Worm (Caenorhabditis elegans) whole organism, young adult: ENCODE data around the gene srr-3.
"Not testable (repeated sequence)": the region's sequence is repeated elsewhere in the genome, so short reads cannot be mapped to it uniquely, and the experiment has no call there.

Source experiments
- B0336.3 ChIP-seq: fragments of 200-800 bp; sonication (Bioruptor generic); IDR thresholded peaks from 2 replicates; pipeline ENCODE4 v1.3.6; 2022; ENCODE audit warnings: missing genetic modification characterization, missing compliant biosample characterization
- D2030.7 ChIP-seq: fragments of 200-800 bp; sonication (Bioruptor generic); IDR thresholded peaks from 2 replicates; pipeline ENCODE4 v1.3.6; 2022; ENCODE audit warnings: missing genetic modification reagents, missing genetic modification characterization, missing compliant biosample characterization
- F37B4.10 ChIP-seq: fragments of 200-800 bp; sonication (Bioruptor generic); IDR thresholded peaks from 2 replicates; pipeline ENCODE4 v1.3.6; 2022; ENCODE audit warnings: missing genetic modification characterization, missing compliant biosample characterization
- F39B2.1 ChIP-seq: fragments of 200-800 bp; sonication (Bioruptor generic); IDR thresholded peaks from 2 replicates; pipeline ENCODE4 v1.3.6; 2022; ENCODE audit warnings: missing genetic modification reagents, missing genetic modification characterization, missing compliant biosample characterization
- F49E8.2 ChIP-seq: sonication (generic microtip); optimal IDR thresholded peaks from 3 replicates; lab custom pipeline; 2017; ENCODE audit warnings: missing genetic modification characterization, mild to moderate bottlenecking, missing compliant biosample characterization, antibody characterized with exemption, moderate library complexity; ENCODE audit not compliant: insufficient read depth
- F57A8.1 ChIP-seq: fragments of 200-800 bp; sonication (Bioruptor generic); optimal IDR thresholded peaks from 2 replicates; lab custom pipeline; 2018; ENCODE audit warnings: mild to moderate bottlenecking, missing genetic modification characterization, moderate library complexity, missing compliant biosample characterization
- Y56A3A.18 ChIP-seq: fragments of 200-800 bp; sonication (Bioruptor generic); IDR thresholded peaks from 2 replicates; pipeline ENCODE4 v1.3.6; 2022; ENCODE audit warnings: missing genetic modification reagents, missing genetic modification characterization, missing compliant biosample characterization
- akir-1 ChIP-seq: fragments of 200-800 bp; sonication (Bioruptor generic); optimal IDR thresholded peaks from 2 replicates; lab custom pipeline; 2018; ENCODE audit warnings: mild to moderate bottlenecking, missing genetic modification characterization, moderate library complexity, missing compliant biosample characterization
- aptf-3 ChIP-seq: fragments of 200-800 bp; sonication (Bioruptor generic); IDR thresholded peaks from 2 replicates; pipeline ENCODE4 v1.3.6; 2022; ENCODE audit warnings: missing genetic modification characterization, missing compliant biosample characterization
- attf-3 ChIP-seq: fragments of 200-800 bp; sonication (Bioruptor generic); conservative IDR thresholded peaks from 2 replicates; pipeline ENCODE4 v1.3.6; 2022; ENCODE audit warnings: missing genetic modification reagents, missing genetic modification characterization, missing compliant biosample characterization
- attf-5 ChIP-seq: fragments of 200-800 bp; sonication (Bioruptor generic); optimal IDR thresholded peaks from 2 replicates; lab custom pipeline; 2018; ENCODE audit warnings: mild to moderate bottlenecking, missing genetic modification characterization, missing compliant biosample characterization
- cebp-1 ChIP-seq, 2 experiments: fragments of 200-800 bp in 1 of 2; sonication (Bioruptor generic) in 1 of 2; sonication (generic microtip) in 1 of 2; IDR thresholded peaks in 1 of 2; optimal IDR thresholded peaks in 1 of 2; 2 replicates each; pipeline versions ENCODE4 v1.3.6 to Lab custom; 2017 to 2022; ENCODE audit warnings: missing compliant biosample characterization in 2 of 2, missing genetic modification characterization in 2 of 2, mild to moderate bottlenecking in 1 of 2, missing genetic modification reagents in 1 of 2, moderate library complexity in 1 of 2
- ceh-27 ChIP-seq: fragments of 200-800 bp; sonication (Bioruptor generic); optimal IDR thresholded peaks from 2 replicates; lab custom pipeline; 2018; ENCODE audit warnings: mild to moderate bottlenecking, missing genetic modification characterization, moderate library complexity, missing compliant biosample characterization
- ceh-40 ChIP-seq: fragments of 200-800 bp; sonication (Bioruptor generic); IDR thresholded peaks from 2 replicates; pipeline ENCODE4 v1.3.6; 2022; ENCODE audit warnings: missing genetic modification characterization, missing compliant biosample characterization
- dpff-1 ChIP-seq: sonication (generic microtip); optimal IDR thresholded peaks from 2 replicates; lab custom pipeline; 2017; ENCODE audit warnings: mild to moderate bottlenecking, missing genetic modification characterization, missing compliant biosample characterization
- hlh-12 ChIP-seq: sonication (generic microtip); optimal IDR thresholded peaks from 2 replicates; lab custom pipeline; 2016; ENCODE audit warnings: missing genetic modification characterization, missing compliant biosample characterization
- hlh-26 ChIP-seq: fragments of 200-800 bp; sonication (Bioruptor generic); conservative IDR thresholded peaks from 2 replicates; pipeline ENCODE4 v1.3.6; 2022; ENCODE audit warnings: missing genetic modification reagents, missing genetic modification characterization, missing compliant biosample characterization
- hmg-1.2 ChIP-seq: fragments of 200-800 bp; sonication (Bioruptor generic); IDR thresholded peaks from 2 replicates; pipeline ENCODE4 v1.3.6; 2022; ENCODE audit warnings: missing genetic modification reagents, missing genetic modification characterization, missing compliant biosample characterization
- let-526 ChIP-seq: fragments of 200-800 bp; sonication (Bioruptor generic); IDR thresholded peaks from 2 replicates; pipeline ENCODE4 v1.3.6; 2022; ENCODE audit warnings: missing genetic modification reagents, missing genetic modification characterization, missing compliant biosample characterization
- lin-40 ChIP-seq: sonication (generic microtip); optimal IDR thresholded peaks from 2 replicates; lab custom pipeline; 2016; ENCODE audit warnings: missing genetic modification characterization, mild to moderate bottlenecking, missing compliant biosample characterization, missing genotype, missing genetic modification reagents
- lin-54 ChIP-seq: fragments of 200-800 bp; sonication (Bioruptor generic); optimal IDR thresholded peaks from 2 replicates; lab custom pipeline; 2018; ENCODE audit warnings: mild to moderate bottlenecking, missing genetic modification characterization, missing compliant biosample characterization
- lir-1 ChIP-seq: fragments of 200-800 bp; sonication (Bioruptor generic); conservative IDR thresholded peaks from 2 replicates; pipeline ENCODE4 v1.3.6; 2022; ENCODE audit warnings: missing genetic modification reagents, missing genetic modification characterization, missing compliant biosample characterization
- lsl-1 ChIP-seq: fragments of 200-800 bp; sonication (Bioruptor generic); optimal IDR thresholded peaks from 2 replicates; lab custom pipeline; 2018; ENCODE audit warnings: mild to moderate bottlenecking, missing genetic modification characterization, moderate library complexity, missing compliant biosample characterization
- madf-3 ChIP-seq: fragments of 200-800 bp; sonication (Bioruptor generic); IDR thresholded peaks from 2 replicates; pipeline ENCODE4 v1.3.6; 2022; ENCODE audit warnings: missing genetic modification reagents, missing genetic modification characterization, missing compliant biosample characterization
- mel-28 ChIP-seq: sonication (generic microtip); optimal IDR thresholded peaks from 2 replicates; lab custom pipeline; 2016; ENCODE audit warnings: borderline replicate concordance, mild to moderate bottlenecking, missing genetic modification characterization, missing compliant biosample characterization
- sea-2 ChIP-seq: fragments of 200-800 bp; sonication (Bioruptor generic); IDR thresholded peaks from 2 replicates; pipeline ENCODE4 v1.3.6; 2022; ENCODE audit warnings: missing genetic modification characterization, missing compliant biosample characterization
- sptf-2 ChIP-seq: fragments of 200-800 bp; sonication (Bioruptor generic); optimal IDR thresholded peaks from 2 replicates; lab custom pipeline; 2018; ENCODE audit warnings: mild to moderate bottlenecking, missing genetic modification characterization, missing compliant biosample characterization
- ztf-18 ChIP-seq: sonication (generic microtip); optimal IDR thresholded peaks from 2 replicates; lab custom pipeline; 2016; ENCODE audit warnings: missing genotype, mild to moderate bottlenecking, missing genetic modification characterization, missing compliant biosample characterization
- ztf-26 ChIP-seq: sonication (generic microtip); optimal IDR thresholded peaks from 2 replicates; lab custom pipeline; 2017; ENCODE audit warnings: missing genetic modification characterization, missing compliant biosample characterization
- ztf-6 ChIP-seq: fragments of 200-800 bp; sonication (Bioruptor generic); IDR thresholded peaks from 2 replicates; pipeline ENCODE4 v1.3.6; 2022; ENCODE audit warnings: missing genetic modification reagents, missing genetic modification characterization, missing compliant biosample characterization

The srr-3 gene

DNA sequence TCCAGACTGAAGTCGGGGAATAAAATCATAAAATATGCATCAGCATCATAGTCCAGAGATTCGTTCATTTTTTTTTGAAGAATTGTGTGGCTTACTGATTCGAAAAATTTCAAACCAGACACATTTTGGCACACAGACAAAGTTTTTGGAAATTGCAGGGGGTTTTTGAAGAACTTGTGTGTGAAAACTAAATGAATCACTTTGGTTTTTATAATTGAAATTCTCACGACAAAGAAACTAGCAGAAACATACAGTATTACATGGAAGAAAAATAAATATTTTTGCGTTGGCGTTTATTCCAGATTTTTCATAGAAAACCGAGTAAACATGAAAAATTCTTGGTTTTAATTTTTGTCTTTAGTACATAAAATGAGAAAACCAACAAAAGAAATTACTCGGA, 13.7 kb upstream of the srr-3 start, which contains the start of gene srw-34 (continued):
- no peak for TF ChIP-seq ztf-18
- no peak for TF ChIP-seq ztf-6 (GFP tag; lab: Robert Waterston, UW)

DNA sequence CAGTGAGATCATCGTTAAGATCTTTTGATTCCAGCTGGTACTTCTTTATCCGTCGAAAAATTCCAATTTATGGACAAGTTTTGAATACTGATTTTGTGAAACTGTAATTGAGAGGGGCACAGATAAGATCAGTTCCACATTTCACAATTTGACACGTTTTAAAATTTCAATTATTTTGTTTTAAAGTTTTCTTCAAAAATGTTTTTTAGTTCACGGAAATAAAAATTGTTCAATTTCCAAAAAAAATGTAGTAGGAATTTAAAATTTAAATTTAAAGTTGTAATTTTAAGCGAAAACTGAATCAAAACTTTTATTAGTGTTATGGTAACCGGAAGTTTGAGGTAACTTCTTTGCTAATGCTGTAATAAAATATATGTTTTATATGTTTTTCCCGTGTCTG, 9.1 kb upstream of the srr-3 start, which contains the start of gene F36D3.4:
Gene F36D3.4 (minus strand): TSS at position 101 of the 400 bp plus-strand sequence.
- TF ChIP-seq ceh-27 (GFP tag; lab: Kevin White, UChicago) (no peak), hmg-1.2 (GFP tag; lab: Robert Waterston, UW) (no peak), dpff-1 (tag; lab: Kevin White, UChicago) (no peak), lir-1 (no peak), lin-54 (GFP tag; lab: Kevin White, UChicago) (no peak), let-526 (GFP tag; lab: Robert Waterston, UW) (no peak), akir-1 (GFP tag; lab: Kevin White, UChicago) (no peak)

DNA sequence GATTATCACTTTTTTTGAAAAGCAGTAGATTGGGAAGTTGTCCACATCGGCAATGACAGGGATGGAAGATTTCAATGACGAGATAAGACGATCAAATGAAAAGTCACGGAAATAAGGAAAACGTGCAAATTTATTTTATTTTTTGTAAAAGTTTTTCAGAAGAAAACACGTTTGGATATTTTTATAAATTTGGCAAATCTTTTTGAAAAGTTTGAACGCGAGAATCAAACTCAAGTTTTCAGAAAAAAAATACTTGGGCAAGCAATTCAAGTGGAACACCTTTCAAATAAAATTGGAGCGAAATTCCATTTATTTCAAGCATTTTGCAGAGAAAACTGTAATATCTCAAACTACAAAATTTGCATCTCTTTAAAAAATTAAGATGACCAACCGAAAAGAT, 6.6 kb upstream of the srr-3 start, which contains the start of gene F36D3.5:
Gene F36D3.5 (minus strand): TSS at position 101 of the 400 bp plus-strand sequence.
- not testable (repeated sequence) for TF ChIP-seq ztf-26 (tag; lab: Kevin White, UChicago); sptf-2 (GFP tag; lab: Kevin White, UChicago); D2030.7 (GFP tag; lab: Robert Waterston, UW)
- TF ChIP-seq, all 124 proteins: peak for 0; not testable (repeated sequence) for 124

DNA sequence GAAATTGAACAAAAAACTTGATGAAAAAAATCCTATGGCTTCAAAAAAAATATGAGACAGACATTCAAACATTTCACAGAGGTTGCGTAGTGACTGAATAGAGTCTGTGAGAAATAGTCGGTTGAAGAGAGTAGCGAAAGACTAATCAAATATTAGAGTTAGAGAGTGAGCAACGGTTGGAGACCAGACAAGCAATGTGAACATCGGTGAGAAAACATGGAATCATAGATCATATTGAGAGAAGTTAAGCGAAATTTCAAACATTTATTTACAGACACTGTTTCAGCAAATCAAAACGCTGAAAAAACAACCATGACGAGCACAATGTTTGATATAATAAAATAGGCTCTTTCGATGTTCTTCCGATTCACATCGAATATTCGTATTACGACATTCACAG, 1.9 kb downstream of the srr-3 start:
- no peak for TF ChIP-seq ceh-40 (GFP tag; lab: Robert Waterston, UW)
- TF ChIP-seq mel-28 (tag; lab: Kevin White, UChicago), result no peak
- TF ChIP-seq B0336.3 (GFP tag; lab: Robert Waterston, UW), result no peak
- TF ChIP-seq let-526 (GFP tag; lab: Robert Waterston, UW), result no peak
- no peak for TF ChIP-seq lsl-1 (GFP tag; lab: Kevin White, UChicago)
- TF ChIP-seq attf-3 (GFP tag; lab: Robert Waterston, UW), result no peak
- no peak for TF ChIP-seq D2030.7 (GFP tag; lab: Robert Waterston, UW)
- TF ChIP-seq madf-3 (GFP tag; lab: Robert Waterston, UW), result no peak
- no peak for TF ChIP-seq hlh-26
- TF ChIP-seq F49E8.2, result no peak
- TF ChIP-seq Y56A3A.18 (GFP tag; lab: Robert Waterston, UW), result no peak
- TF ChIP-seq dpff-1 (tag; lab: Kevin White, UChicago), result no peak
- no peak for TF ChIP-seq attf-5 (GFP tag; lab: Kevin White, UChicago)

DNA sequence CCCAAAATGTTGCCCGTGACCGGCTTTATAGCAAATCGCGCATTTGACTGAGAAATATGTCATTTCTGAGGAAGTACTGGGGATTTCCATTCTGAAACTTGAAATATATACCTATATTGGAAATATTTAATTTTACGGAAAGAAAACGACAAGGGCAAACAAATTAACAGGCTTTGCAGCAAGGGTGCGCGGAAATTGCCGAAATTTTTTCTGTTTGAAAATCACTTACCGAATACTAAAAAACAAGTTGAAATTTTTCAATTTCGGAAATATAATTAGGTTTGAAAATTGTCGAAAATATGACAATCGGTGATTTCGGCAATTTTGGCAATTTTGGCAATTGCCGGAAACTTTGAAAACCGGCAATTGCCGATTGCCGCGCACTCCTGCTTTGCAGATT, 2.7 kb downstream of the srr-3 start, which contains the start of gene nhr-54:
Gene nhr-54 (minus strand): TSS at position 101 of the 400 bp plus-strand sequence.
- TF ChIP-seq cebp-1 (GFP tag; IDR thresholded peaks at IDR 0.05; lab: Robert Waterston, UW) (no peak), cebp-1 (tag; optimal IDR thresholded peaks at IDR 0.05; lab: Kevin White, UChicago) (no peak), lin-40 (tag; lab: Kevin White, UChicago) (no peak), sea-2 (GFP tag; lab: Robert Waterston, UW) (no peak), hlh-12 (tag; lab: Kevin White, UChicago) (no peak), aptf-3 (GFP tag; lab: Robert Waterston, UW) (no peak), hlh-26 (no peak), let-526 (GFP tag; lab: Robert Waterston, UW) (no peak), lsl-1 (GFP tag; lab: Kevin White, UChicago) (no peak), ceh-40 (GFP tag; lab: Robert Waterston, UW) (no peak), F37B4.10 (GFP tag; lab: Robert Waterston, UW) (no peak), F39B2.1 (GFP tag; lab: Robert Waterston, UW) (no peak), F57A8.1 (GFP tag; lab: Kevin White, UChicago) (no peak)
- TF ChIP-seq, all 124 proteins: peak for 0
